Worm (Caenorhabditis elegans) whole organism, L1 larva: Measurements from ENCODE around the gene Y39B6A.9.

ENCODE experiments used
- C04F5.9 ChIP-seq: sonication (generic microtip); optimal IDR thresholded peaks from 2 replicates; lab custom pipeline; 2016; ENCODE audit warnings: missing genetic modification characterization, missing compliant biosample characterization
- C16A3.4 ChIP-seq: fragments of 150-350 bp; optimal IDR thresholded peaks from 2 replicates; lab custom pipeline; 2014; ENCODE audit warnings: missing biosample characterization, missing genetic modification characterization
- aha-1 ChIP-seq: fragments of 150-350 bp; optimal IDR thresholded peaks from 2 replicates; lab custom pipeline; 2014; ENCODE audit warnings: missing biosample characterization, missing genetic modification characterization
- alr-1 ChIP-seq: fragments of 200-800 bp; sonication (Bioruptor generic); optimal IDR thresholded peaks from 2 replicates; lab custom pipeline; 2018; ENCODE audit warnings: borderline replicate concordance, mild to moderate bottlenecking, missing genetic modification characterization, missing compliant biosample characterization
- blmp-1 ChIP-seq: fragments of 150-350 bp; optimal IDR thresholded peaks from 2 replicates; lab custom pipeline; 2014; ENCODE audit warnings: missing biosample characterization, missing genetic modification characterization
- ceh-8 ChIP-seq: fragments of 200-800 bp; sonication (Bioruptor generic); optimal IDR thresholded peaks from 2 replicates; lab custom pipeline; 2018; ENCODE audit warnings: mild to moderate bottlenecking, missing genetic modification characterization, moderate library complexity, missing compliant biosample characterization
- ceh-88 ChIP-seq: fragments of 200-800 bp; sonication (Bioruptor generic); IDR thresholded peaks from 2 replicates; pipeline ENCODE4 v1.3.6; 2022; ENCODE audit warnings: missing genetic modification characterization, missing compliant biosample characterization
- ceh-90 ChIP-seq: sonication (generic microtip); optimal IDR thresholded peaks from 2 replicates; lab custom pipeline; 2016; ENCODE audit warnings: missing genetic modification characterization, missing compliant biosample characterization
- efl-1 ChIP-seq, 4 experiments: fragments of 150-350 bp; optimal IDR thresholded peaks in 3 of 4; peaks in 1 of 4; 1 replicate in 1 of 4; 2 replicates in 3 of 4; lab custom pipeline; 2014; ENCODE audit warnings: missing biosample characterization in 2 of 4, missing genetic modification characterization in 2 of 4, missing genetic modification reagents in 2 of 4
- efl-3 ChIP-seq: fragments of 200-800 bp; sonication (Bioruptor generic); optimal IDR thresholded peaks from 2 replicates; lab custom pipeline; 2018; ENCODE audit warnings: mild to moderate bottlenecking, missing genetic modification characterization, missing compliant biosample characterization
- ets-5 ChIP-seq: fragments of 200-800 bp; sonication (Bioruptor generic); IDR thresholded peaks from 2 replicates; pipeline ENCODE4 v1.3.6; 2022; ENCODE audit warnings: missing genetic modification characterization, missing compliant biosample characterization
- fkh-4 ChIP-seq: sonication (generic microtip); optimal IDR thresholded peaks from 2 replicates; lab custom pipeline; 2016; ENCODE audit warnings: missing compliant biosample characterization, missing genetic modification characterization, borderline replicate concordance
- fos-1 ChIP-seq: fragments of 150-350 bp; optimal IDR thresholded peaks from 2 replicates; lab custom pipeline; 2014; ENCODE audit warnings: missing biosample characterization, missing genetic modification characterization
- grh-1 ChIP-seq: fragments of 200-800 bp; sonication (Bioruptor generic); IDR thresholded peaks from 2 replicates; pipeline ENCODE4 v1.3.6; 2022; ENCODE audit warnings: missing genetic modification reagents, missing genetic modification characterization, missing compliant biosample characterization
- irx-1 ChIP-seq: sonication (generic microtip); optimal IDR thresholded peaks from 2 replicates; lab custom pipeline; 2016; ENCODE audit warnings: missing genetic modification characterization, missing compliant biosample characterization
- jun-1 ChIP-seq: fragments of 150-350 bp; optimal IDR thresholded peaks from 2 replicates; lab custom pipeline; 2014; ENCODE audit warnings: missing biosample characterization, missing genetic modification reagents, missing genetic modification characterization
- lin-14 ChIP-seq: fragments of 200-800 bp; sonication (Bioruptor generic); optimal IDR thresholded peaks from 2 replicates; lab custom pipeline; 2018; ENCODE audit warnings: mild to moderate bottlenecking, missing genetic modification characterization, moderate library complexity, missing compliant biosample characterization
- lin-35 ChIP-seq, 2 experiments: fragments of 150-350 bp; optimal IDR thresholded peaks; 2 replicates each; lab custom pipeline; 2014; ENCODE audit warnings: missing biosample characterization in 2 of 2, missing genetic modification characterization in 2 of 2, missing genetic modification reagents in 2 of 2
- lin-39 ChIP-seq: fragments of 150-350 bp; optimal IDR thresholded peaks from 2 replicates; lab custom pipeline; 2014; ENCODE audit warnings: missing biosample characterization, missing genetic modification reagents, missing genetic modification characterization
- lir-3 ChIP-seq: sonication (generic microtip); optimal IDR thresholded peaks from 2 replicates; lab custom pipeline; 2016; ENCODE audit warnings: mild to moderate bottlenecking, missing genetic modification characterization, moderate library complexity, missing compliant biosample characterization; ENCODE audit not compliant: poor library complexity
- lsy-2 ChIP-seq, 2 experiments: fragments of 150-350 bp; optimal IDR thresholded peaks; 2 replicates each; lab custom pipeline; 2014; ENCODE audit warnings: missing biosample characterization in 2 of 2, missing genetic modification characterization in 2 of 2
- mab-9 ChIP-seq: fragments of 200-800 bp; sonication (Bioruptor generic); IDR thresholded peaks from 2 replicates; pipeline ENCODE4 v1.3.6; 2022; ENCODE audit warnings: missing genetic modification reagents, missing genetic modification characterization, missing compliant biosample characterization
- mep-1 ChIP-seq: fragments of 150-350 bp; optimal IDR thresholded peaks from 2 replicates; lab custom pipeline; 2014; ENCODE audit warnings: missing biosample characterization, missing genetic modification characterization
- nhr-11 ChIP-seq: fragments of 150-350 bp; optimal IDR thresholded peaks from 2 replicates; lab custom pipeline; 2014; ENCODE audit warnings: missing biosample characterization, missing genetic modification characterization
- nhr-12 ChIP-seq: sonication (generic microtip); optimal IDR thresholded peaks from 2 replicates; lab custom pipeline; 2017; ENCODE audit warnings: missing biosample characterization, missing genetic modification characterization
- nhr-20 ChIP-seq: sonication (generic microtip); optimal IDR thresholded peaks from 2 replicates; lab custom pipeline; 2016; ENCODE audit warnings: mild to moderate bottlenecking, missing genetic modification characterization, missing compliant biosample characterization
- nhr-237 ChIP-seq: fragments of 150-350 bp; optimal IDR thresholded peaks from 2 replicates; lab custom pipeline; 2014; ENCODE audit warnings: missing biosample characterization, missing genetic modification characterization
- nhr-28 ChIP-seq: fragments of 150-350 bp; optimal IDR thresholded peaks from 2 replicates; lab custom pipeline; 2014; ENCODE audit warnings: missing biosample characterization, missing genetic modification characterization
- nhr-84 ChIP-seq: sonication (generic microtip); optimal IDR thresholded peaks from 2 replicates; lab custom pipeline; 2017; ENCODE audit warnings: missing biosample characterization, missing genetic modification characterization
- nhr-85 ChIP-seq: sonication (generic microtip); peaks from one replicate; lab custom pipeline; 2016; ENCODE audit warnings: missing genetic modification characterization, inconsistent platforms, missing compliant biosample characterization
- nhr-90 ChIP-seq: sonication (generic microtip); optimal IDR thresholded peaks from 2 replicates; lab custom pipeline; 2016; ENCODE audit warnings: mild to moderate bottlenecking, missing genetic modification characterization, missing compliant biosample characterization; ENCODE audit not compliant: poor library complexity
- pag-3 ChIP-seq: sonication (generic microtip); optimal IDR thresholded peaks from 2 replicates; lab custom pipeline; 2017; ENCODE audit warnings: missing genetic modification characterization, mild to moderate bottlenecking, missing compliant biosample characterization, antibody characterized with exemption, borderline replicate concordance; ENCODE audit not compliant: insufficient read depth
- pax-3 ChIP-seq: fragments of 200-800 bp; sonication (Bioruptor generic); optimal IDR thresholded peaks from 2 replicates; lab custom pipeline; 2018; ENCODE audit warnings: mild to moderate bottlenecking, missing genetic modification characterization, moderate library complexity, missing compliant biosample characterization
- sox-4 ChIP-seq: sonication (generic microtip); optimal IDR thresholded peaks from 2 replicates; lab custom pipeline; 2016; ENCODE audit warnings: missing genetic modification characterization, missing compliant biosample characterization
- sup-37 ChIP-seq: fragments of 200-800 bp; sonication (Bioruptor generic); optimal IDR thresholded peaks from 2 replicates; lab custom pipeline; 2018; ENCODE audit warnings: mild to moderate bottlenecking, missing genetic modification characterization, missing compliant biosample characterization
- unc-62 ChIP-seq: fragments of 150-350 bp; optimal IDR thresholded peaks from 2 replicates; lab custom pipeline; 2014; ENCODE audit warnings: missing biosample characterization, missing genetic modification reagents, missing genetic modification characterization
- unc-86 ChIP-seq: sonication (generic microtip); optimal IDR thresholded peaks from 2 replicates; lab custom pipeline; 2016; ENCODE audit warnings: missing genetic modification characterization, missing compliant biosample characterization
- unc-98 ChIP-seq: fragments of 200-800 bp; sonication (Bioruptor generic); IDR thresholded peaks from 2 replicates; pipeline ENCODE4 v1.3.6; 2022; ENCODE audit warnings: missing genetic modification characterization, missing compliant biosample characterization

Y39B6A.9 gene

ce11 chrV:19119260-19119659, 17.0 kb upstream of the Y39B6A.9 start, which contains the start of gene Y39B6A.13 (continued):
- no peak for TF ChIP-seq nhr-12
- no peak for TF ChIP-seq pag-3
- TF ChIP-seq fos-1: no peak
- peak; percentile 52 to 58 for TF ChIP-seq lsy-2 (tag; optimal IDR thresholded peaks at IDR 0.05; lab: Kevin White, UChicago)
- TF ChIP-seq unc-98 (GFP tag; lab: Robert Waterston, UW): no peak
- no peak for TF ChIP-seq efl-3 (GFP tag; lab: Kevin White, UChicago)
- TF ChIP-seq lin-39 (tag; lab: Kevin White, UChicago): no peak
- no peak for TF ChIP-seq nhr-11
- TF ChIP-seq lin-14 (GFP tag; lab: Kevin White, UChicago): no peak

- TF ChIP-seq ceh-88 (GFP tag; lab: Robert Waterston, UW) (no peak), nhr-90 (tag; lab: Kevin White, UChicago) (no peak), ceh-8 (GFP tag; lab: Kevin White, UChicago) (no peak), nhr-237 (no peak), irx-1 (tag; lab: Kevin White, UChicago) (no peak), lin-14 (GFP tag; lab: Kevin White, UChicago) (no peak), alr-1 (no peak), jun-1 (tag; lab: Kevin White, UChicago) (no peak), nhr-12 (no peak), C04F5.9 (tag; lab: Kevin White, UChicago) (no peak), blmp-1 (tag; lab: Kevin White, UChicago) (no peak), fkh-4 (tag; lab: Kevin White, UChicago) (no peak), efl-1 (optimal IDR thresholded peaks at IDR 0.05; lab: Kevin White, UChicago) (no peak), efl-1 (GFP tag; optimal IDR thresholded peaks at IDR 0.05 in 1 of 2; lab: Kevin White, UChicago) (no peak), C16A3.4 (tag; lab: Kevin White, UChicago) (no peak), pax-3 (tag; lab: Kevin White, UChicago) (no peak), nhr-20 (tag; lab: Kevin White, UChicago) (no peak), lin-35 (GFP tag; optimal IDR thresholded peaks at IDR 0.05; lab: Kevin White, UChicago) (no peak)
Observed at ce11 chrV:19120743-19121642, 15.3 kb upstream of the Y39B6A.9 start.

ce11 chrV:19124586-19124985, 11.7 kb upstream of the Y39B6A.9 start, which contains the start of gene bed-1:
Gene bed-1 (minus strand): TSS chrV:19124922.
- no peak for TF ChIP-seq lin-35 (GFP tag; optimal IDR thresholded peaks at IDR 0.05; lab: Kevin White, UChicago)
- no peak for TF ChIP-seq efl-1 (optimal IDR thresholded peaks at IDR 0.05; lab: Kevin White, UChicago)
- peak in 1 of 2 experiments; percentile 89 for TF ChIP-seq efl-1 (GFP tag; optimal IDR thresholded peaks at IDR 0.05 in 1 of 2; lab: Kevin White, UChicago)
- TF ChIP-seq blmp-1 (tag; lab: Kevin White, UChicago): no peak

- TF ChIP-seq pax-3 (tag; lab: Kevin White, UChicago) (no peak), unc-62 (no peak), aha-1 (no peak), nhr-85 (tag; lab: Kevin White, UChicago) (no peak), mep-1 (tag; lab: Kevin White, UChicago) (no peak), nhr-84 (tag; lab: Kevin White, UChicago) (no peak), ceh-8 (GFP tag; lab: Kevin White, UChicago) (no peak), mab-9 (GFP tag; lab: Robert Waterston, UW) (no peak), nhr-28 (tag; lab: Kevin White, UChicago) (no peak), sup-37 (GFP tag; lab: Kevin White, UChicago) (no peak), ets-5 (GFP tag; lab: Robert Waterston, UW) (no peak), C16A3.4 (tag; lab: Kevin White, UChicago) (no peak), sox-4 (no peak), ceh-90 (tag; lab: Kevin White, UChicago) (no peak), lir-3 (tag; lab: Kevin White, UChicago) (no peak), unc-86 (tag; lab: Kevin White, UChicago) (no peak), lin-14 (GFP tag; lab: Kevin White, UChicago) (no peak), grh-1 (GFP tag; lab: Robert Waterston, UW) (no peak), irx-1 (tag; lab: Kevin White, UChicago) (no peak)
Observed at ce11 chrV:19125253-19125652, 11.1 kb upstream of the Y39B6A.9 start.
